Worm (Caenorhabditis elegans) whole organism, L2 larva: ENCODE results near the gene hst-3.2.

ENCODE experiments used
- gmeb-1 ChIP-seq: fragments of 150-350 bp; optimal IDR thresholded peaks from 2 replicates; lab custom pipeline; 2014; ENCODE audit warnings: missing biosample characterization, missing genetic modification characterization
- zag-1 ChIP-seq: fragments of 150-350 bp; optimal IDR thresholded peaks from 2 replicates; lab custom pipeline; 2014; ENCODE audit warnings: missing biosample characterization, missing genetic modification characterization

- TF ChIP-seq gmeb-1 (tag; lab: Kevin White, UChicago) (no peak), zag-1 (no peak)
These were observed 16.4 kb downstream of the hst-3.2 start for ce11 chrX:2907296-2907873.
